Fruit fly (Drosophila melanogaster) whole organism, embryonic: ENCODE results near the gene CG5910.
A peak's percentile ranks its signal among the peaks of the same experiment; 100 is the strongest.

ENCODE experiments used
- Adf1 ChIP-seq: fragments of 200-800 bp; sonication (Bioruptor generic); IDR thresholded peaks from 2 replicates; pipeline ENCODE4 v1.3.6; 2022; ENCODE audit warnings: missing biosample characterization, missing genetic modification characterization
- Asciz ChIP-seq: fragments of 200-800 bp; sonication (Bioruptor generic); optimal IDR thresholded peaks from 2 replicates; lab custom pipeline; 2017; ENCODE audit warnings: missing biosample characterization, mild to moderate bottlenecking, missing genetic modification characterization, missing genetic modification reagents
- CG11398 ChIP-seq: fragments of 200-800 bp; sonication (Bioruptor generic); optimal IDR thresholded peaks from 2 replicates; lab custom pipeline; 2016; ENCODE audit warnings: missing biosample characterization, missing genetic modification characterization
- CG11504 ChIP-seq: fragments of 200-800 bp; sonication (Bioruptor generic); optimal IDR thresholded peaks from 3 replicates; lab custom pipeline; 2019; ENCODE audit warnings: missing biosample characterization, mild to moderate bottlenecking, missing genetic modification characterization, moderate library complexity
- CG12299 ChIP-seq: fragments of 200-800 bp; sonication (Bioruptor generic); optimal IDR thresholded peaks from 2 replicates; lab custom pipeline; 2018; ENCODE audit warnings: missing biosample characterization, mild to moderate bottlenecking, missing genetic modification characterization
- CG12744 ChIP-seq: fragments of 200-800 bp; sonication (Bioruptor generic); optimal IDR thresholded peaks from 2 replicates; lab custom pipeline; 2016; ENCODE audit warnings: missing biosample characterization, missing genetic modification characterization
- CG14710 ChIP-seq: fragments of 200-800 bp; sonication (Bioruptor generic); optimal IDR thresholded peaks from 3 replicates; lab custom pipeline; 2019; ENCODE audit warnings: missing biosample characterization, mild to moderate bottlenecking, missing genetic modification characterization, moderate library complexity
- CG15011 ChIP-seq: fragments of 200-800 bp; sonication (Bioruptor generic); optimal IDR thresholded peaks from 3 replicates; lab custom pipeline; 2018; ENCODE audit warnings: missing biosample characterization, mild to moderate bottlenecking, missing genetic modification characterization
- CG17328 ChIP-seq: fragments of 200-800 bp; sonication (Bioruptor generic); IDR thresholded peaks from 2 replicates; pipeline ENCODE4 v1.3.6; 2022; ENCODE audit warnings: missing biosample characterization, missing genetic modification characterization
- CG17802 ChIP-seq: fragments of 200-800 bp; sonication (Bioruptor generic); optimal IDR thresholded peaks from 2 replicates; lab custom pipeline; 2018; ENCODE audit warnings: missing biosample characterization, mild to moderate bottlenecking, missing genetic modification characterization, moderate library complexity
- CG18262 ChIP-seq: fragments of 200-800 bp; optimal IDR thresholded peaks from 3 replicates; lab custom pipeline; 2019; ENCODE audit warnings: missing biosample characterization, mild to moderate bottlenecking, missing genetic modification characterization, moderate library complexity
- CG2116 ChIP-seq: fragments of 200-800 bp; sonication (Bioruptor generic); optimal IDR thresholded peaks from 3 replicates; lab custom pipeline; 2018; ENCODE audit warnings: missing biosample characterization, mild to moderate bottlenecking, missing genetic modification characterization
- CG2120 ChIP-seq: fragments of 200-800 bp; sonication (Bioruptor generic); optimal IDR thresholded peaks from 3 replicates; lab custom pipeline; 2016; ENCODE audit warnings: missing biosample characterization, missing genetic modification characterization
- CG3281 ChIP-seq: fragments of 200-800 bp; sonication (Bioruptor generic); optimal IDR thresholded peaks from 3 replicates; lab custom pipeline; 2017; ENCODE audit warnings: missing biosample characterization, mild to moderate bottlenecking, missing genetic modification characterization
- CG33557 ChIP-seq: fragments of 200-800 bp; sonication (Bioruptor generic); optimal IDR thresholded peaks from 2 replicates; lab custom pipeline; 2019; ENCODE audit warnings: missing biosample characterization, mild to moderate bottlenecking, missing genetic modification characterization, moderate library complexity
- CG3726 ChIP-seq: fragments of 200-800 bp; sonication (Bioruptor generic); IDR thresholded peaks from 3 replicates; pipeline ENCODE4, ENCODE4 v1.3.6; 2022; ENCODE audit warnings: missing biosample characterization, missing genetic modification characterization
- CG3847 ChIP-seq: fragments of 200-800 bp; sonication (Bioruptor generic); IDR thresholded peaks from 2 replicates; pipeline ENCODE4 v1.3.6; 2022; ENCODE audit warnings: missing biosample characterization, missing genetic modification characterization
- CG42726 ChIP-seq: fragments of 200-800 bp; sonication (Bioruptor generic); IDR thresholded peaks from 2 replicates; pipeline ENCODE4 v1.3.6; 2022; ENCODE audit warnings: missing biosample characterization, missing genetic modification characterization; ENCODE audit not compliant: partially characterized antibody
- CG4282 ChIP-seq: fragments of 200-800 bp; sonication (Bioruptor generic); optimal IDR thresholded peaks from 2 replicates; lab custom pipeline; 2016; ENCODE audit warnings: missing biosample characterization, missing genetic modification characterization
- CG4730 ChIP-seq: fragments of 200-800 bp; sonication (Bioruptor generic); IDR thresholded peaks from 2 replicates; pipeline ENCODE4 v1.3.6; 2022; ENCODE audit warnings: missing biosample characterization, missing genetic modification characterization
- CG7745 ChIP-seq: fragments of 200-800 bp; sonication (Bioruptor generic); optimal IDR thresholded peaks from 2 replicates; lab custom pipeline; 2018; ENCODE audit warnings: missing biosample characterization, mild to moderate bottlenecking, missing genetic modification characterization, moderate library complexity
- CG8359 ChIP-seq: fragments of 200-800 bp; sonication (Bioruptor generic); optimal IDR thresholded peaks from 2 replicates; lab custom pipeline; 2017; ENCODE audit warnings: missing biosample characterization, mild to moderate bottlenecking, missing genetic modification characterization, borderline replicate concordance
- CoRest ChIP-seq: fragments of 200-800 bp; sonication (Bioruptor generic); optimal IDR thresholded peaks from 3 replicates; lab custom pipeline; 2018; ENCODE audit warnings: missing biosample characterization, mild to moderate bottlenecking, missing genetic modification characterization, moderate library complexity
- CrebB ChIP-seq: fragments of 200-800 bp; sonication (Bioruptor generic); optimal IDR thresholded peaks from 3 replicates; lab custom pipeline; 2018; ENCODE audit warnings: missing biosample characterization, mild to moderate bottlenecking, missing genetic modification characterization
- Fer2 ChIP-seq: fragments of 200-800 bp; sonication (Bioruptor generic); optimal IDR thresholded peaks from 2 replicates; lab custom pipeline; 2018; ENCODE audit warnings: missing biosample characterization, mild to moderate bottlenecking, missing genetic modification characterization, moderate library complexity
- Hr51 ChIP-seq, 2 experiments: fragments of 200-800 bp; sonication (Bioruptor generic); optimal IDR thresholded peaks; 2 replicates in 1 of 2; 3 replicates in 1 of 2; lab custom pipeline; 2016 to 2018; ENCODE audit warnings: missing biosample characterization in 2 of 2, missing genetic modification characterization in 2 of 2, mild to moderate bottlenecking in 1 of 2, moderate library complexity in 1 of 2
- Med ChIP-seq: fragments of 200-800 bp; sonication (Bioruptor generic); peaks from one replicate; lab custom pipeline; 2016; ENCODE audit warnings: missing biosample characterization, missing genetic modification characterization, mild to moderate bottlenecking, inconsistent platforms, moderate library complexity
- Meics ChIP-seq: fragments of 200-800 bp; sonication (Bioruptor generic); optimal IDR thresholded peaks from 2 replicates; lab custom pipeline; 2017; ENCODE audit warnings: missing biosample characterization, mild to moderate bottlenecking, missing genetic modification characterization
- PHDP ChIP-seq: fragments of 200-800 bp; sonication (Bioruptor generic); optimal IDR thresholded peaks from 3 replicates; lab custom pipeline; 2018; ENCODE audit warnings: missing biosample characterization, mild to moderate bottlenecking, missing genetic modification characterization, moderate library complexity
- Scr ChIP-seq: fragments of 200-800 bp; sonication (Bioruptor generic); IDR thresholded peaks from 2 replicates; pipeline ENCODE4 v1.3.6; 2022; ENCODE audit warnings: missing biosample characterization, missing genetic modification characterization; ENCODE audit not compliant: partially characterized antibody
- Side ChIP-seq: fragments of 200-800 bp; sonication (Bioruptor generic); optimal IDR thresholded peaks from 2 replicates; lab custom pipeline; 2016; ENCODE audit warnings: missing biosample characterization, missing genetic modification characterization
- Six4 ChIP-seq: fragments of 200-800 bp; sonication (Bioruptor generic); optimal IDR thresholded peaks from 2 replicates; lab custom pipeline; 2016; ENCODE audit warnings: missing biosample characterization, missing genetic modification characterization
- aop ChIP-seq: fragments of 200-800 bp; sonication (Bioruptor generic); IDR thresholded peaks from 2 replicates; pipeline ENCODE4 v1.3.6; 2022; ENCODE audit warnings: missing biosample characterization, missing genetic modification characterization
- gcm2 ChIP-seq: fragments of 200-800 bp; sonication (Bioruptor generic); optimal IDR thresholded peaks from 2 replicates; lab custom pipeline; 2016; ENCODE audit warnings: missing biosample characterization, missing genetic modification characterization
- hth ChIP-seq: fragments of >200 bp; optimal IDR thresholded peaks from 2 replicates; lab custom pipeline; 2017; ENCODE audit warnings: inconsistent platforms
- insv ChIP-seq, 2 experiments: fragments of 200-800 bp; sonication (Bioruptor generic); optimal IDR thresholded peaks; 3 replicates each; lab custom pipeline; 2016 to 2018; ENCODE audit warnings: missing biosample characterization in 2 of 2, missing genetic modification characterization in 2 of 2
- lbe ChIP-seq: fragments of 200-800 bp; sonication (Bioruptor generic); optimal IDR thresholded peaks from 2 replicates; lab custom pipeline; 2016; ENCODE audit warnings: missing biosample characterization, mild to moderate bottlenecking, missing genetic modification characterization
- odd ChIP-seq: fragments of 200-800 bp; sonication (Bioruptor generic); optimal IDR thresholded peaks from 2 replicates; lab custom pipeline; 2017; ENCODE audit warnings: missing biosample characterization, mild to moderate bottlenecking, missing genetic modification characterization
- pb ChIP-seq: fragments of 200-800 bp; sonication (Bioruptor generic); optimal IDR thresholded peaks from 3 replicates; lab custom pipeline; 2016; ENCODE audit warnings: missing biosample characterization, missing genetic modification characterization
- pum ChIP-seq: fragments of 200-800 bp; sonication (Bioruptor generic); optimal IDR thresholded peaks from 2 replicates; lab custom pipeline; 2016; ENCODE audit warnings: missing biosample characterization, missing genetic modification characterization
- row ChIP-seq: fragments of 200-800 bp; sonication (Bioruptor generic); IDR thresholded peaks from 3 replicates; pipeline ENCODE4 v1.3.6; 2022; ENCODE audit warnings: missing biosample characterization, missing genetic modification characterization
- sc ChIP-seq, 3 experiments: fragments of >200 bp in 2 of 3; fragments of 200-800 bp in 1 of 3; sonication (Bioruptor generic) in 1 of 3; optimal IDR thresholded peaks; 2 replicates in 2 of 3; 3 replicates in 1 of 3; lab custom pipeline; 2017; ENCODE audit warnings: mild to moderate bottlenecking in 1 of 3, missing biosample characterization in 1 of 3, missing genetic modification characterization in 1 of 3, missing genetic modification reagents in 1 of 3
- schlank ChIP-seq: fragments of 200-800 bp; sonication (Bioruptor generic); optimal IDR thresholded peaks from 2 replicates; lab custom pipeline; 2018; ENCODE audit warnings: missing biosample characterization, mild to moderate bottlenecking, missing genetic modification characterization
- scrt ChIP-seq: fragments of 200-800 bp; sonication (Bioruptor generic); optimal IDR thresholded peaks from 2 replicates; lab custom pipeline; 2018; ENCODE audit warnings: missing biosample characterization, mild to moderate bottlenecking, missing genetic modification characterization, moderate library complexity
- so ChIP-seq: fragments of 200-800 bp; sonication (Bioruptor generic); IDR thresholded peaks from 3 replicates; pipeline ENCODE4 v1.3.6; 2022; ENCODE audit warnings: missing biosample characterization, missing genetic modification characterization
- ssp ChIP-seq: fragments of 200-800 bp; sonication (Bioruptor generic); IDR thresholded peaks from 2 replicates; pipeline ENCODE4 v1.3.6; 2022; ENCODE audit warnings: missing biosample characterization, missing genetic modification characterization

The CG5910 gene

dm6 chr3L:20447957-20448356 is 5.7 kb downstream of the CG5910 start (continued):
- peak; percentile 61 for TF ChIP-seq lbe (GFP tag; lab: Kevin White, UChicago)
- TF ChIP-seq gcm2 = no peak
- no peak for TF ChIP-seq CG14710 (tag; lab: Kevin White, UChicago)
- TF ChIP-seq CoRest (tag; lab: Kevin White, UChicago) = peak; percentile 20
- TF ChIP-seq Adf1 = no peak
- no peak for TF ChIP-seq CG12744 (GFP tag; lab: Kevin White, UChicago)
- TF ChIP-seq CG4730 (GFP tag; lab: Robert Waterston, UW) = no peak
- TF ChIP-seq Hr51 (GFP tag; optimal IDR thresholded peaks at IDR 0.05; lab: Kevin White, UChicago) = peak in 1 of 2 experiments; percentile 5
- no peak for TF ChIP-seq CG3726 (GFP tag; lab: Robert Waterston, UW)
- TF ChIP-seq so (GFP tag; lab: Robert Waterston, UW) = peak; percentile 12; the same call in 1 of the 3 replicates
- peak in 1 of 2 experiments; percentile 10 for TF ChIP-seq insv (GFP tag; optimal IDR thresholded peaks at IDR 0.05; lab: Kevin White, UChicago)
- TF ChIP-seq row (GFP tag; lab: Robert Waterston, UW) = no peak
- TF ChIP-seq Fer2 (tag; lab: Kevin White, UChicago) = peak; percentile 28
- TF ChIP-seq CG2120 = no peak
- peak; percentile 77 for TF ChIP-seq Med (GFP tag; lab: Kevin White, UChicago)
- TF ChIP-seq CG3281 (GFP tag; lab: Kevin White, UChicago) = peak; percentile 80
- TF ChIP-seq CG4282 (GFP tag; lab: Kevin White, UChicago) = no peak
- peak; percentile 59 for TF ChIP-seq CrebB
- TF ChIP-seq CG7745 (tag; lab: Kevin White, UChicago) = peak; percentile 83
- TF ChIP-seq CG42726 = no peak
- TF ChIP-seq CG17802 = no peak
- TF ChIP-seq CG8359 (GFP tag; lab: Kevin White, UChicago) = peak; percentile 36
- peak; percentile 36 for TF ChIP-seq scrt (GFP tag; lab: Kevin White, UChicago)
- TF ChIP-seq aop (GFP tag; lab: Robert Waterston, UW) = no peak
- TF ChIP-seq hth (lab: Kevin White, UChicago) = no peak
- TF ChIP-seq pb (GFP tag; lab: Kevin White, UChicago) = no peak
- peak; percentile 47 for TF ChIP-seq Asciz (GFP tag; lab: Kevin White, UChicago)
- TF ChIP-seq Side (GFP tag; lab: Kevin White, UChicago) = no peak
- TF ChIP-seq Six4 (GFP tag; lab: Kevin White, UChicago) = no peak
- peak; percentile 62 for TF ChIP-seq odd (GFP tag; lab: Kevin White, UChicago)
- no peak for TF ChIP-seq CG17328 (GFP tag; lab: Robert Waterston, UW)
- TF ChIP-seq CG11504 (tag; lab: Kevin White, UChicago) = peak; percentile 17
- TF ChIP-seq CG2116 (GFP tag; lab: Kevin White, UChicago) = no peak
- TF ChIP-seq schlank (tag; lab: Kevin White, UChicago) = peak; percentile 63
- TF ChIP-seq Scr = no peak
- no peak for TF ChIP-seq CG15011 (GFP tag; lab: Kevin White, UChicago)
- TF ChIP-seq ssp (GFP tag; lab: Robert Waterston, UW) = no peak
- peak; percentile 49 for TF ChIP-seq CG12299 (tag; lab: Kevin White, UChicago)
- no peak for TF ChIP-seq CG18262 (tag; lab: Kevin White, UChicago)
- TF ChIP-seq PHDP (tag; lab: Kevin White, UChicago) = peak; percentile 69
- no peak for TF ChIP-seq sc (optimal IDR thresholded peaks at IDR 0.05; lab: Kevin White, UChicago)
- TF ChIP-seq sc (GFP tag; optimal IDR thresholded peaks at IDR 0.05; lab: Kevin White, UChicago) = no peak
- no peak for TF ChIP-seq CG3847
- TF ChIP-seq CG11398 (GFP tag; lab: Kevin White, UChicago) = no peak
- no peak for TF ChIP-seq pum (GFP tag; lab: Kevin White, UChicago)
- TF ChIP-seq CG33557 = peak; percentile 55
- TF ChIP-seq Meics (GFP tag; lab: Kevin White, UChicago) = peak; percentile 48
